Fruit fly (Drosophila melanogaster) whole organism, embryonic: ENCODE measurements around the gene nuf.

Experiments used
- Bdp1 ChIP-seq: fragments of 200-800 bp; sonication (Bioruptor generic); optimal IDR thresholded peaks from 3 replicates; lab custom pipeline; 2016; ENCODE audit warnings: missing biosample characterization, missing genetic modification characterization
- C15 ChIP-seq: fragments of 200-800 bp; sonication (Bioruptor generic); IDR thresholded peaks from 3 replicates; pipeline ENCODE4 v1.3.6; 2022; ENCODE audit warnings: missing biosample characterization, missing genetic modification characterization
- CG10462 ChIP-seq: fragments of 200-800 bp; sonication (Bioruptor generic); optimal IDR thresholded peaks from 2 replicates; lab custom pipeline; 2016; ENCODE audit warnings: missing biosample characterization, missing genetic modification characterization
- CG11247 ChIP-seq: fragments of 200-800 bp; sonication (Bioruptor generic); IDR thresholded peaks from 2 replicates; pipeline ENCODE4 v1.3.6; 2022; ENCODE audit warnings: missing biosample characterization, missing genetic modification characterization
- CG11696 ChIP-seq: fragments of 200-800 bp; sonication (Bioruptor generic); IDR thresholded peaks from 2 replicates; pipeline ENCODE4 v1.3.6; 2022; ENCODE audit warnings: missing biosample characterization, missing genetic modification characterization
- CG12236 ChIP-seq: fragments of 200-800 bp; sonication (Bioruptor generic); optimal IDR thresholded peaks from 2 replicates; lab custom pipeline; 2016; ENCODE audit warnings: missing biosample characterization, missing genetic modification characterization
- CG15269 ChIP-seq: fragments of 200-800 bp; sonication (Bioruptor generic); optimal IDR thresholded peaks from 2 replicates; lab custom pipeline; 2018; ENCODE audit warnings: missing biosample characterization, mild to moderate bottlenecking, missing genetic modification characterization, moderate library complexity
- CG16779 ChIP-seq: fragments of 200-800 bp; sonication (Bioruptor generic); IDR thresholded peaks from 2 replicates; pipeline ENCODE4 v1.3.6; 2022; ENCODE audit warnings: missing biosample characterization, missing genetic modification characterization
- CG17361 ChIP-seq: fragments of 200-800 bp; sonication (Bioruptor generic); IDR thresholded peaks from 3 replicates; pipeline ENCODE4 v1.3.6; 2022; ENCODE audit warnings: missing biosample characterization, missing genetic modification characterization
- CG17612 ChIP-seq: fragments of 200-800 bp; sonication (Bioruptor generic); IDR thresholded peaks from 2 replicates; pipeline ENCODE4 v1.3.6; 2022; ENCODE audit warnings: missing biosample characterization, missing genetic modification characterization
- CG2120 ChIP-seq: fragments of 200-800 bp; sonication (Bioruptor generic); optimal IDR thresholded peaks from 3 replicates; lab custom pipeline; 2016; ENCODE audit warnings: missing biosample characterization, missing genetic modification characterization
- CG31224 ChIP-seq: fragments of 200-800 bp; sonication (Bioruptor generic); IDR thresholded peaks from 2 replicates; pipeline ENCODE4 v1.3.6; 2022; ENCODE audit warnings: missing biosample characterization, missing genetic modification characterization
- CG34224 ChIP-seq: fragments of 200-800 bp; sonication (Bioruptor generic); IDR thresholded peaks from 3 replicates; pipeline ENCODE4 v1.3.6; 2022; ENCODE audit warnings: missing biosample characterization, missing genetic modification characterization; ENCODE audit not compliant: partially characterized antibody
- CG6791 ChIP-seq: fragments of 200-800 bp; sonication (Bioruptor generic); IDR thresholded peaks from 3 replicates; pipeline ENCODE4 v1.3.6; 2022; ENCODE audit warnings: missing biosample characterization, missing genetic modification characterization; ENCODE audit not compliant: partially characterized antibody
- CG6813 ChIP-seq: fragments of 200-800 bp; sonication (Bioruptor generic); optimal IDR thresholded peaks from 2 replicates; lab custom pipeline; 2017; ENCODE audit warnings: missing biosample characterization, missing genetic modification characterization, mild to moderate bottlenecking, moderate library complexity, missing genetic modification reagents
- CG7556 ChIP-seq: fragments of 200-800 bp; sonication (Bioruptor generic); optimal IDR thresholded peaks from 2 replicates; lab custom pipeline; 2017; ENCODE audit warnings: missing biosample characterization, mild to moderate bottlenecking, missing genetic modification characterization
- CG8089 ChIP-seq: fragments of 200-800 bp; sonication (Bioruptor generic); optimal IDR thresholded peaks from 3 replicates; lab custom pipeline; 2016; ENCODE audit warnings: missing biosample characterization, missing genetic modification characterization
- CG9609 ChIP-seq: fragments of 200-800 bp; sonication (Bioruptor generic); optimal IDR thresholded peaks from 3 replicates; lab custom pipeline; 2016; ENCODE audit warnings: missing biosample characterization, missing genetic modification characterization
- CG9727 ChIP-seq: fragments of 200-800 bp; sonication (Bioruptor generic); optimal IDR thresholded peaks from 3 replicates; lab custom pipeline; 2017; ENCODE audit warnings: missing biosample characterization, mild to moderate bottlenecking, missing genetic modification characterization
- Deaf1 ChIP-seq: fragments of 200-800 bp; optimal IDR thresholded peaks from 3 replicates; lab custom pipeline; 2019; ENCODE audit warnings: missing biosample characterization, mild to moderate bottlenecking, missing genetic modification characterization, moderate library complexity
- Dip3 ChIP-seq: fragments of 200-800 bp; sonication (Bioruptor generic); optimal IDR thresholded peaks from 3 replicates; lab custom pipeline; 2016; ENCODE audit warnings: missing biosample characterization, missing genetic modification characterization
- Elba2 ChIP-seq: fragments of 200-800 bp; sonication (Bioruptor generic); optimal IDR thresholded peaks from 3 replicates; lab custom pipeline; 2016; ENCODE audit warnings: missing biosample characterization, missing genetic modification characterization
- H15 ChIP-seq: fragments of 200-800 bp; sonication (Bioruptor generic); IDR thresholded peaks from 3 replicates; pipeline ENCODE4 v1.3.6; 2022; ENCODE audit warnings: missing biosample characterization, missing genetic modification characterization
- HHEX ChIP-seq: fragments of 200-800 bp; sonication (Bioruptor generic); optimal IDR thresholded peaks from 3 replicates; lab custom pipeline; 2017; ENCODE audit warnings: missing biosample characterization, mild to moderate bottlenecking, missing genetic modification characterization, missing genetic modification reagents
- HLH4C ChIP-seq: fragments of 200-800 bp; sonication (Bioruptor generic); IDR thresholded peaks from 3 replicates; pipeline ENCODE4 v1.3.6; 2022; ENCODE audit warnings: missing biosample characterization, missing genetic modification characterization; ENCODE audit not compliant: partially characterized antibody
- HLH54F ChIP-seq: fragments of 200-800 bp; sonication (Bioruptor generic); optimal IDR thresholded peaks from 3 replicates; lab custom pipeline; 2016; ENCODE audit warnings: missing biosample characterization, missing genetic modification characterization
- Hr39 ChIP-seq: fragments of >200 bp; optimal IDR thresholded peaks from 2 replicates; lab custom pipeline; 2017
- MBD-R2 ChIP-seq: fragments of 200-800 bp; sonication (Bioruptor generic); IDR thresholded peaks from 2 replicates; pipeline ENCODE4 v1.3.6; 2022; ENCODE audit warnings: missing biosample characterization, missing genetic modification characterization
- Meics ChIP-seq: fragments of 200-800 bp; sonication (Bioruptor generic); optimal IDR thresholded peaks from 2 replicates; lab custom pipeline; 2017; ENCODE audit warnings: missing biosample characterization, mild to moderate bottlenecking, missing genetic modification characterization
- Mrtf ChIP-seq: fragments of 200-800 bp; sonication (Bioruptor generic); IDR thresholded peaks from 3 replicates; pipeline ENCODE4 v1.3.6; 2022; ENCODE audit warnings: missing biosample characterization, missing genetic modification characterization
- PHDP ChIP-seq: fragments of 200-800 bp; sonication (Bioruptor generic); optimal IDR thresholded peaks from 3 replicates; lab custom pipeline; 2018; ENCODE audit warnings: missing biosample characterization, mild to moderate bottlenecking, missing genetic modification characterization, moderate library complexity
- Rx ChIP-seq: fragments of 200-800 bp; sonication (Bioruptor generic); IDR thresholded peaks from 2 replicates; pipeline ENCODE4 v1.3.6; 2022; ENCODE audit warnings: missing biosample characterization, missing genetic modification characterization
- Taf1 ChIP-seq: fragments of 200-800 bp; sonication (Bioruptor generic); IDR thresholded peaks from 2 replicates; pipeline ENCODE4 v1.3.6; 2022; ENCODE audit warnings: missing biosample characterization, missing genetic modification characterization
- YL-1 ChIP-seq: fragments of 200-800 bp; sonication (Bioruptor generic); optimal IDR thresholded peaks from 3 replicates; lab custom pipeline; 2017; ENCODE audit warnings: missing biosample characterization, mild to moderate bottlenecking, missing genetic modification characterization
- amos ChIP-seq: fragments of 200-800 bp; sonication (Bioruptor generic); IDR thresholded peaks from 2 replicates; pipeline ENCODE4 v1.3.6; 2022; ENCODE audit warnings: missing biosample characterization, missing genetic modification characterization; ENCODE audit not compliant: partially characterized antibody
- br ChIP-seq: fragments of >200 bp; optimal IDR thresholded peaks from 2 replicates; lab custom pipeline; 2017
- bsh ChIP-seq, 2 experiments: fragments of 200-800 bp; sonication (Bioruptor generic); optimal IDR thresholded peaks; 2 replicates each; lab custom pipeline; 2017 to 2018; ENCODE audit warnings: mild to moderate bottlenecking in 2 of 2, missing biosample characterization in 2 of 2, missing genetic modification characterization in 2 of 2, moderate library complexity in 1 of 2
- dimm ChIP-seq: fragments of 200-800 bp; sonication (Bioruptor generic); IDR thresholded peaks from 2 replicates; pipeline ENCODE4 v1.3.6; 2022; ENCODE audit warnings: missing biosample characterization, missing genetic modification characterization
- disco-r ChIP-seq: fragments of 200-800 bp; sonication (Bioruptor generic); optimal IDR thresholded peaks from 2 replicates; lab custom pipeline; 2016; ENCODE audit warnings: missing biosample characterization, missing genetic modification characterization
- dysf ChIP-seq: fragments of 200-800 bp; sonication (Bioruptor generic); IDR thresholded peaks from 3 replicates; pipeline ENCODE4 v1.3.6; 2022; ENCODE audit warnings: missing biosample characterization, missing genetic modification characterization
- eve ChIP-seq, 2 experiments: fragments of >200 bp; optimal IDR thresholded peaks; 2 replicates each; lab custom pipeline; 2017; ENCODE audit warnings: missing biosample characterization in 2 of 2, missing genetic modification characterization in 2 of 2
- fd64A ChIP-seq: fragments of 200-800 bp; sonication (Bioruptor generic); optimal IDR thresholded peaks from 3 replicates; lab custom pipeline; 2018; ENCODE audit warnings: missing biosample characterization, mild to moderate bottlenecking, missing genetic modification characterization
- grn ChIP-seq: fragments of 200-800 bp; sonication (Bioruptor generic); optimal IDR thresholded peaks from 3 replicates; lab custom pipeline; 2017; ENCODE audit warnings: missing biosample characterization, missing genetic modification characterization
- mirr ChIP-seq: fragments of 200-800 bp; sonication (Bioruptor generic); optimal IDR thresholded peaks from 3 replicates; lab custom pipeline; 2018; ENCODE audit warnings: missing biosample characterization, mild to moderate bottlenecking, missing genetic modification characterization
- salm ChIP-seq: fragments of 200-800 bp; sonication (Bioruptor generic); optimal IDR thresholded peaks from 2 replicates; lab custom pipeline; 2018; ENCODE audit warnings: missing biosample characterization, mild to moderate bottlenecking, missing genetic modification characterization
- sc ChIP-seq, 3 experiments: fragments of >200 bp in 2 of 3; fragments of 200-800 bp in 1 of 3; sonication (Bioruptor generic) in 1 of 3; optimal IDR thresholded peaks; 2 replicates in 2 of 3; 3 replicates in 1 of 3; lab custom pipeline; 2017; ENCODE audit warnings: mild to moderate bottlenecking in 1 of 3, missing biosample characterization in 1 of 3, missing genetic modification characterization in 1 of 3, missing genetic modification reagents in 1 of 3
- sens-2 ChIP-seq: fragments of 200-800 bp; sonication (Bioruptor generic); IDR thresholded peaks from 2 replicates; pipeline ENCODE4 v1.3.6; 2022; ENCODE audit warnings: missing biosample characterization, missing genetic modification characterization
- shn ChIP-seq: fragments of 200-800 bp; sonication (Bioruptor generic); optimal IDR thresholded peaks from 3 replicates; lab custom pipeline; 2016; ENCODE audit warnings: missing biosample characterization, missing genetic modification characterization
- tap ChIP-seq: fragments of 200-800 bp; optimal IDR thresholded peaks from 3 replicates; lab custom pipeline; 2019; ENCODE audit warnings: missing biosample characterization, mild to moderate bottlenecking, missing genetic modification characterization, moderate library complexity
- tna ChIP-seq: fragments of 200-800 bp; sonication (Bioruptor generic); IDR thresholded peaks from 2 replicates; pipeline ENCODE4 v1.3.6; 2022; ENCODE audit warnings: missing biosample characterization, missing genetic modification characterization; ENCODE audit not compliant: partially characterized antibody
- tx ChIP-seq: fragments of 200-800 bp; sonication (Bioruptor generic); optimal IDR thresholded peaks from 2 replicates; lab custom pipeline; 2016; ENCODE audit warnings: missing biosample characterization, missing genetic modification characterization

Gene nuf

DNA sequence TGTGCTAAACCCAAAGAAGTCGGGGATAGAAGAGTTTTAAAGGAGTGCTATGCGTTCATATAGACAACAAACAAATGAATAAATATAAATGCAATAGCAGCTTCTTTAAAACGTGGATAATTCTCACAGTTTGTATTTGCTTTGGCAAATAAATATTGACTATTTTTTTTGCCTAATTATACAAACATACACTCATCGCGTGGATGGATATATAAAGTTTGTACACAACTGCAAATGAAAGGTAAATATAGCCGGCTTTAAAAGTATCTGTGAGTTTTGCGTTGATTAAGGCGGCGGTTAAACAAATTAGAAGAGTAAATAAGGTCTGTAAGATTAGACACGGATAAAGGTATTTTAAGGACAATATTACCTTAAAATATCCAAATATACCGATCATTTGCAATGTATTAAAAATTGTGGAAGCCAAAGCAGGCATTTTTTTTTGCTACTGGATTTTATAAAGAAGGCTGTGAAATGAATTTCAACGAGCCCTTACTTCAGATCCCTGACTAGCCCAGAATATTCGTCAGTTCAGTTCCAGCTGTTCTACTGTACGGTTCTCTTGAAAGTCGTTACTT is 27.1 kb downstream of the nuf start, which contains the start of gene CG7768 (continued):
- TF ChIP-seq Elba2 (GFP tag; lab: Kevin White, UChicago), result no peak
- peak; percentile 47 for TF ChIP-seq CG9727 (GFP tag; lab: Kevin White, UChicago)
- no peak for TF ChIP-seq tna
- TF ChIP-seq Taf1 (GFP tag; lab: Robert Waterston, UW), result no peak
- no peak for TF ChIP-seq dimm (GFP tag; lab: Robert Waterston, UW)
- TF ChIP-seq Dip3 (GFP tag; lab: Kevin White, UChicago), result peak; percentile 7
- TF ChIP-seq bsh (GFP tag; optimal IDR thresholded peaks at IDR 0.05; lab: Kevin White, UChicago), result no peak
- no peak for TF ChIP-seq grn (GFP tag; lab: Kevin White, UChicago)
- peak; percentile 21 for TF ChIP-seq CG9609 (GFP tag; lab: Kevin White, UChicago)
- peak; percentile 24; the same call in 1 of the 2 replicates for TF ChIP-seq MBD-R2 (GFP tag; lab: Robert Waterston, UW)
- TF ChIP-seq CG15269, result peak; percentile 73
- TF ChIP-seq Deaf1 (tag; lab: Kevin White, UChicago), result no peak
- TF ChIP-seq CG11696 (GFP tag; lab: Robert Waterston, UW), result no peak
- no peak for TF ChIP-seq fd64A (GFP tag; lab: Kevin White, UChicago)
- TF ChIP-seq CG2120 (GFP tag; lab: Kevin White, UChicago), result peak; percentile 74
- no peak for TF ChIP-seq Bdp1 (GFP tag; lab: Kevin White, UChicago)
- no peak for TF ChIP-seq CG17612 (GFP tag; lab: Robert Waterston, UW)
- no peak for TF ChIP-seq CG17361
- TF ChIP-seq disco-r (GFP tag; lab: Kevin White, UChicago), result peak; percentile 47
- TF ChIP-seq YL-1 (GFP tag; lab: Kevin White, UChicago), result no peak
- TF ChIP-seq salm (tag; lab: Kevin White, UChicago), result no peak
- TF ChIP-seq H15 (GFP tag; lab: Robert Waterston, UW), result no peak
- no peak for TF ChIP-seq C15
- no peak for TF ChIP-seq shn (GFP tag; lab: Kevin White, UChicago)
- no peak for TF ChIP-seq sc (optimal IDR thresholded peaks at IDR 0.05; lab: Kevin White, UChicago)
- no peak for TF ChIP-seq sc (GFP tag; optimal IDR thresholded peaks at IDR 0.05; lab: Kevin White, UChicago)
- peak; percentile 6 for TF ChIP-seq CG10462 (GFP tag; lab: Kevin White, UChicago)
- no peak for TF ChIP-seq Rx (GFP tag; lab: Robert Waterston, UW)
- TF ChIP-seq CG8089 (GFP tag; lab: Kevin White, UChicago), result no peak
- no peak for TF ChIP-seq CG34224 (GFP tag; lab: Robert Waterston, UW)
- peak; percentile 79 for TF ChIP-seq CG6813 (GFP tag; lab: Kevin White, UChicago)
- TF ChIP-seq dysf, result no peak
- no peak for TF ChIP-seq CG11247 (GFP tag; lab: Robert Waterston, UW)
- TF ChIP-seq CG12236 (GFP tag; lab: Kevin White, UChicago), result peak; percentile 10
- no peak for TF ChIP-seq sens-2 (GFP tag; lab: Robert Waterston, UW)
- TF ChIP-seq CG7556 (GFP tag; lab: Kevin White, UChicago), result peak; percentile 38
- no peak for TF ChIP-seq eve (GFP tag; optimal IDR thresholded peaks at IDR 0.05; lab: Kevin White, UChicago)
- no peak for TF ChIP-seq amos (GFP tag; lab: Robert Waterston, UW)
- 0 out of 2 replicates have a peak, but pooled peaks have one; percentile 20 for TF ChIP-seq CG31224 (GFP tag; lab: Robert Waterston, UW)
- TF ChIP-seq PHDP (tag; lab: Kevin White, UChicago), result peak; percentile 71
- TF ChIP-seq Hr39 (lab: Kevin White, UChicago), result no peak
- TF ChIP-seq br (lab: Kevin White, UChicago), result no peak
- TF ChIP-seq mirr (GFP tag; lab: Kevin White, UChicago), result peak; percentile 75
- no peak for TF ChIP-seq HLH4C
- no peak for TF ChIP-seq Mrtf
- peak; percentile 11 for TF ChIP-seq tx (GFP tag; lab: Kevin White, UChicago)
- TF ChIP-seq Meics (GFP tag; lab: Kevin White, UChicago), result peak; percentile 72
- TF ChIP-seq CG16779 (GFP tag; lab: Robert Waterston, UW), result no peak
- TF ChIP-seq HLH54F, result peak; percentile 13
- no peak for TF ChIP-seq CG6791 (GFP tag; lab: Robert Waterston, UW)
- TF ChIP-seq tap (tag; lab: Kevin White, UChicago), result peak; percentile 66
- peak; percentile 76 for TF ChIP-seq HHEX (GFP tag; lab: Kevin White, UChicago)
